Fruit fly (Drosophila melanogaster) whole organism, prepupa: ENCODE results near the gene CG12355.

ENCODE experiments used
- CG10669 ChIP-seq: fragments of 200-800 bp; sonication (Bioruptor generic); optimal IDR thresholded peaks from 3 replicates; lab custom pipeline; 2018; ENCODE audit warnings: missing biosample characterization, mild to moderate bottlenecking, missing genetic modification characterization, moderate library complexity
- CG11294 ChIP-seq: fragments of 200-800 bp; sonication (Bioruptor generic); IDR thresholded peaks from 2 replicates; pipeline ENCODE4 v1.3.6; 2022; ENCODE audit warnings: missing biosample characterization, missing genetic modification characterization
- CG11762 ChIP-seq: fragments of 200-800 bp; sonication (Bioruptor generic); optimal IDR thresholded peaks from 3 replicates; lab custom pipeline; 2016; ENCODE audit warnings: missing biosample characterization, missing genetic modification characterization; ENCODE audit not compliant: insufficient read depth
- CG31627 ChIP-seq: fragments of 200-800 bp; sonication (Bioruptor generic); optimal IDR thresholded peaks from 3 replicates; lab custom pipeline; 2016; ENCODE audit warnings: missing biosample characterization, missing genetic modification characterization
- CG6854 ChIP-seq: fragments of 200-800 bp; sonication (Bioruptor generic); optimal IDR thresholded peaks from 2 replicates; lab custom pipeline; 2017; ENCODE audit warnings: missing biosample characterization, mild to moderate bottlenecking, missing genetic modification characterization
- CG8632 ChIP-seq: fragments of 200-800 bp; sonication (Bioruptor generic); optimal IDR thresholded peaks from 3 replicates; lab custom pipeline; 2016; ENCODE audit warnings: missing biosample characterization, missing genetic modification characterization
- Ets21C ChIP-seq: fragments of 200-800 bp; sonication (Bioruptor generic); optimal IDR thresholded peaks from 3 replicates; lab custom pipeline; 2016; ENCODE audit warnings: missing biosample characterization, missing genetic modification characterization
- Gug ChIP-seq: fragments of 200-800 bp; sonication (Bioruptor generic); IDR thresholded peaks from 2 replicates; pipeline ENCODE4 v1.3.6; 2022; ENCODE audit warnings: missing biosample characterization, missing genetic modification characterization
- Sox102F ChIP-seq: fragments of 200-800 bp; sonication (Bioruptor generic); optimal IDR thresholded peaks from 2 replicates; lab custom pipeline; 2016; ENCODE audit warnings: missing biosample characterization, mild to moderate bottlenecking, missing genetic modification characterization
- cyc ChIP-seq: fragments of 200-800 bp; sonication (Bioruptor generic); optimal IDR thresholded peaks from 3 replicates; lab custom pipeline; 2016; ENCODE audit warnings: missing biosample characterization, missing genetic modification characterization
- svp ChIP-seq: fragments of 200-800 bp; sonication (Bioruptor generic); peaks from one replicate; lab custom pipeline; 2016; ENCODE audit warnings: missing biosample characterization, missing genetic modification characterization

DNA sequence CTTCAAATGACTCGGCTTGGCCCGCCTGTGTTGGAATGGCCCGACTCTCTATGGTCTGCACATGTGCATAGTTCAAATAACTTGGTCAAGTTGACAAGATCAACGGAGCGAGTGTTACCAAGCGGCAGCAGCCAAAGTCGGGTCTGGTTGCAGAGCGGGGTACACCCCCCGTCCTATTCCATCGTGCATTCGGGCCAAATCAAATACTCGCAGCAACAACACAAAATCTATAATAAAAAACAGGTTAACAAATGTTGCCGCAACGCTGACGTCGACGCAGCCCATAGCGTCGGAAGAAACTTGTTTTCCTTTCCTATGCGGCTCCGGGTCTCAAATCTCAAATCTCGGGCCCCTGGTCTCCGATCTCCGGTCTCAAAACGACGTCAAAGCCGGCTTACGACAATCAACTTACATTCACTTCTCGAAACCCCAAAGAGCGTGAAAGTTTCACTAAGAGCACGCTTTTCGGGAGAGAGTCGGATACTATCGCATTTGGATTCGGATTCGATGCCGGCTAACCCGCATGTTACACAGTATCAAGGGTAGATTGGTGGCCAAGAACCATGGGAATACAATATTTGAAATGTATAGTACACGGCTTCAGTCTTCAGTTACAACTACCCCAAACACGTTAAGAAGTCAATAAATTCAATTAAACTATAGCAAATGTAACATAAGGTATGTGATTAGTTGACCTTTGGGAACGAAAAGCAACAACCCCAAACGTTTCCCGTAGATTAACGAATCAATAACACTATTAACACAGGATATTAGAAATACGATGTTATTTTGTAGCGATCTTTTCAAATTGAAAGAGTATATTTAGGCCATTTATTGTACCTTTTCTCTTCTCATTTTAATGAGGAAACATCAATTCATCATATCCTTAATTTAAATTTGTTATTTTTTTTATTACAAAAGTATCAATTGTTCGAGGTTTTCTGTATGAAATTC is 39.2 kb upstream of the CG12355 start:
- TF ChIP-seq CG8632 (GFP tag; lab: Kevin White, UChicago) (peak; percentile 77), CG6854 (GFP tag; lab: Kevin White, UChicago) (no peak), svp (peak; percentile 93), CG10669 (GFP tag; lab: Kevin White, UChicago) (peak; percentile 60), CG31627 (peak; percentile 79), Sox102F (GFP tag; lab: Kevin White, UChicago) (peak; percentile 69), Ets21C (GFP tag; lab: Kevin White, UChicago) (peak; percentile 57), CG11294 (GFP tag; lab: Robert Waterston, UW) (peak; percentile 37; the same call in 1 of the 2 replicates), cyc (GFP tag; lab: Kevin White, UChicago) (peak; percentile 77), Gug (GFP tag; lab: Robert Waterston, UW) (0 out of 2 replicates have a peak, but pooled peaks have one; percentile 18), CG11762 (GFP tag; lab: Kevin White, UChicago) (peak; percentile 58)
